Fruit fly (Drosophila melanogaster): ENCODE measurements around the gene CG43799.

- no peak for TF ChIP-seq Sox14 (GFP tag; optimal IDR thresholded peaks at IDR 0.05)
- TF ChIP-seq CG10631 (GFP tag; optimal IDR thresholded peaks at IDR 0.05): no peak
- no peak for TF ChIP-seq Eip93F (GFP tag; optimal IDR thresholded peaks at IDR 0.05)
- no peak for TF ChIP-seq CG11294 (GFP tag; IDR thresholded peaks at IDR 0.05)
- no peak for TF ChIP-seq CG11762 (GFP tag; optimal IDR thresholded peaks at IDR 0.05; ENCODE audit: insufficient read depth)
- no peak for TF ChIP-seq Ets21C (GFP tag; optimal IDR thresholded peaks at IDR 0.05)
- no peak for TF ChIP-seq Hr38 (GFP tag; optimal IDR thresholded peaks at IDR 0.05)
- TF ChIP-seq CG31627 (GFP tag; optimal IDR thresholded peaks at IDR 0.05): no peak
- TF ChIP-seq CG6163 (GFP tag; IDR thresholded peaks at IDR 0.05): no peak
- TF ChIP-seq CG15336 (GFP tag; IDR thresholded peaks at IDR 0.05): no peak
These were observed 13.4 kb downstream of the CG43799 start for dm6 chr2L:7240964-7241363.
